Worm (Caenorhabditis elegans) whole organism, L1 larva: ENCODE data around the gene bbln-1.

Source experiments
- C04F5.9 ChIP-seq: sonication (generic microtip); optimal IDR thresholded peaks from 2 replicates; lab custom pipeline; 2016; ENCODE audit warnings: missing genetic modification characterization, missing compliant biosample characterization
- C16A3.4 ChIP-seq: fragments of 150-350 bp; optimal IDR thresholded peaks from 2 replicates; lab custom pipeline; 2014; ENCODE audit warnings: missing biosample characterization, missing genetic modification characterization
- C34B4.2 ChIP-seq: sonication (generic microtip); optimal IDR thresholded peaks from 2 replicates; lab custom pipeline; 2017; ENCODE audit warnings: mild to moderate bottlenecking, missing genetic modification characterization, missing compliant biosample characterization
- F16B12.6 ChIP-seq: fragments of 150-350 bp; optimal IDR thresholded peaks from 2 replicates; lab custom pipeline; 2014; ENCODE audit warnings: missing biosample characterization, missing genetic modification characterization
- aha-1 ChIP-seq: fragments of 150-350 bp; optimal IDR thresholded peaks from 2 replicates; lab custom pipeline; 2014; ENCODE audit warnings: missing biosample characterization, missing genetic modification characterization
- alr-1 ChIP-seq: fragments of 200-800 bp; sonication (Bioruptor generic); optimal IDR thresholded peaks from 2 replicates; lab custom pipeline; 2018; ENCODE audit warnings: borderline replicate concordance, mild to moderate bottlenecking, missing genetic modification characterization, missing compliant biosample characterization
- ama-1 ChIP-seq: fragments of 150-350 bp; optimal IDR thresholded peaks from 2 replicates; lab custom pipeline; 2014
- blmp-1 ChIP-seq: fragments of 150-350 bp; optimal IDR thresholded peaks from 2 replicates; lab custom pipeline; 2014; ENCODE audit warnings: missing biosample characterization, missing genetic modification characterization
- ceh-63 ChIP-seq: fragments of 200-800 bp; sonication (Bioruptor generic); optimal IDR thresholded peaks from 2 replicates; lab custom pipeline; 2018; ENCODE audit warnings: mild to moderate bottlenecking, missing genetic modification characterization, missing compliant biosample characterization
- ceh-8 ChIP-seq: fragments of 200-800 bp; sonication (Bioruptor generic); optimal IDR thresholded peaks from 2 replicates; lab custom pipeline; 2018; ENCODE audit warnings: mild to moderate bottlenecking, missing genetic modification characterization, moderate library complexity, missing compliant biosample characterization
- ceh-82 ChIP-seq, 3 experiments: fragments of 150-350 bp in 1 of 3; sonication (generic microtip) in 2 of 3; optimal IDR thresholded peaks; 2 replicates each; lab custom pipeline; 2014 to 2017; ENCODE audit warnings: missing biosample characterization in 3 of 3, missing genetic modification characterization in 3 of 3
- dpl-1 ChIP-seq, 3 experiments: fragments of 150-350 bp in 2 of 3; sonication (generic microtip) in 1 of 3; optimal IDR thresholded peaks; 2 replicates each; lab custom pipeline; 2014 to 2017; ENCODE audit warnings: missing biosample characterization in 3 of 3, missing genetic modification characterization in 3 of 3, missing genetic modification reagents in 3 of 3
- efl-1 ChIP-seq, 4 experiments: fragments of 150-350 bp; optimal IDR thresholded peaks in 3 of 4; peaks in 1 of 4; 1 replicate in 1 of 4; 2 replicates in 3 of 4; lab custom pipeline; 2014; ENCODE audit warnings: missing biosample characterization in 2 of 4, missing genetic modification characterization in 2 of 4, missing genetic modification reagents in 2 of 4
- egl-13 ChIP-seq: sonication (generic microtip); optimal IDR thresholded peaks from 2 replicates; lab custom pipeline; 2016; ENCODE audit warnings: missing genotype, missing genetic modification reagents, missing genetic modification characterization, missing compliant biosample characterization
- elt-2 ChIP-seq: sonication (generic microtip); optimal IDR thresholded peaks from 2 replicates; lab custom pipeline; 2016; ENCODE audit warnings: missing genetic modification characterization, mild to moderate bottlenecking, inconsistent platforms, missing compliant biosample characterization, missing genetic modification reagents
- fkh-8 ChIP-seq: sonication (generic microtip); optimal IDR thresholded peaks from 2 replicates; lab custom pipeline; 2016; ENCODE audit warnings: mild to moderate bottlenecking, missing genetic modification characterization, missing compliant biosample characterization
- grh-1 ChIP-seq: fragments of 200-800 bp; sonication (Bioruptor generic); IDR thresholded peaks from 2 replicates; pipeline ENCODE4 v1.3.6; 2022; ENCODE audit warnings: missing genetic modification reagents, missing genetic modification characterization, missing compliant biosample characterization
- hpl-2 ChIP-seq: fragments of 150-350 bp; optimal IDR thresholded peaks from 2 replicates; lab custom pipeline; 2014; ENCODE audit warnings: missing biosample characterization, missing genetic modification reagents, missing genetic modification characterization
- isw-1 ChIP-seq: fragments of 200-800 bp; sonication (Bioruptor generic); IDR thresholded peaks from 2 replicates; pipeline ENCODE4 v1.3.6; 2022; ENCODE audit warnings: missing genetic modification characterization, missing compliant biosample characterization
- lin-14 ChIP-seq: fragments of 200-800 bp; sonication (Bioruptor generic); optimal IDR thresholded peaks from 2 replicates; lab custom pipeline; 2018; ENCODE audit warnings: mild to moderate bottlenecking, missing genetic modification characterization, moderate library complexity, missing compliant biosample characterization
- lin-15B ChIP-seq: fragments of 150-350 bp; sonication (generic microtip); optimal IDR thresholded peaks from 3 replicates; lab custom pipeline; 2014; ENCODE audit warnings: missing biosample characterization, missing genetic modification characterization
- lir-3 ChIP-seq: sonication (generic microtip); optimal IDR thresholded peaks from 2 replicates; lab custom pipeline; 2016; ENCODE audit warnings: mild to moderate bottlenecking, missing genetic modification characterization, moderate library complexity, missing compliant biosample characterization; ENCODE audit not compliant: poor library complexity
- mdl-1 ChIP-seq, 2 experiments: fragments of 150-350 bp; optimal IDR thresholded peaks; 2 replicates each; lab custom pipeline; 2014 to 2017; ENCODE audit warnings: missing biosample characterization in 2 of 2, missing genetic modification characterization in 2 of 2, inconsistent platforms in 1 of 2
- nhr-12 ChIP-seq: sonication (generic microtip); optimal IDR thresholded peaks from 2 replicates; lab custom pipeline; 2017; ENCODE audit warnings: missing biosample characterization, missing genetic modification characterization
- nhr-20 ChIP-seq: sonication (generic microtip); optimal IDR thresholded peaks from 2 replicates; lab custom pipeline; 2016; ENCODE audit warnings: mild to moderate bottlenecking, missing genetic modification characterization, missing compliant biosample characterization
- nhr-237 ChIP-seq: fragments of 150-350 bp; optimal IDR thresholded peaks from 2 replicates; lab custom pipeline; 2014; ENCODE audit warnings: missing biosample characterization, missing genetic modification characterization
- nhr-47 ChIP-seq: sonication (generic microtip); optimal IDR thresholded peaks from 2 replicates; lab custom pipeline; 2016; ENCODE audit warnings: mild to moderate bottlenecking, missing genetic modification characterization, moderate library complexity, missing compliant biosample characterization
- nhr-77 ChIP-seq: fragments of 150-350 bp; optimal IDR thresholded peaks from 2 replicates; lab custom pipeline; 2014; ENCODE audit warnings: missing biosample characterization, missing genetic modification characterization
- nhr-85 ChIP-seq: sonication (generic microtip); peaks from one replicate; lab custom pipeline; 2016; ENCODE audit warnings: missing genetic modification characterization, inconsistent platforms, missing compliant biosample characterization
- nhr-90 ChIP-seq: sonication (generic microtip); optimal IDR thresholded peaks from 2 replicates; lab custom pipeline; 2016; ENCODE audit warnings: mild to moderate bottlenecking, missing genetic modification characterization, missing compliant biosample characterization; ENCODE audit not compliant: poor library complexity
- pag-3 ChIP-seq: sonication (generic microtip); optimal IDR thresholded peaks from 2 replicates; lab custom pipeline; 2017; ENCODE audit warnings: missing genetic modification characterization, mild to moderate bottlenecking, missing compliant biosample characterization, antibody characterized with exemption, borderline replicate concordance; ENCODE audit not compliant: insufficient read depth
- snu-23 ChIP-seq: sonication (generic microtip); optimal IDR thresholded peaks from 2 replicates; lab custom pipeline; 2016; ENCODE audit warnings: missing genetic modification characterization, missing compliant biosample characterization
- sox-4 ChIP-seq: sonication (generic microtip); optimal IDR thresholded peaks from 2 replicates; lab custom pipeline; 2016; ENCODE audit warnings: missing genetic modification characterization, missing compliant biosample characterization
- sup-37 ChIP-seq: fragments of 200-800 bp; sonication (Bioruptor generic); optimal IDR thresholded peaks from 2 replicates; lab custom pipeline; 2018; ENCODE audit warnings: mild to moderate bottlenecking, missing genetic modification characterization, missing compliant biosample characterization
- tlp-1 ChIP-seq: fragments of 150-350 bp; optimal IDR thresholded peaks from 2 replicates; lab custom pipeline; 2014; ENCODE audit warnings: missing biosample characterization, missing genetic modification characterization
- unc-86 ChIP-seq: sonication (generic microtip); optimal IDR thresholded peaks from 2 replicates; lab custom pipeline; 2016; ENCODE audit warnings: missing genetic modification characterization, missing compliant biosample characterization
- unc-98 ChIP-seq: fragments of 200-800 bp; sonication (Bioruptor generic); IDR thresholded peaks from 2 replicates; pipeline ENCODE4 v1.3.6; 2022; ENCODE audit warnings: missing genetic modification characterization, missing compliant biosample characterization
- zag-1 ChIP-seq: fragments of 150-350 bp; optimal IDR thresholded peaks from 2 replicates; lab custom pipeline; 2014; ENCODE audit warnings: missing biosample characterization, missing genetic modification characterization
- zip-4 ChIP-seq: fragments of 200-800 bp; sonication (Bioruptor generic); optimal IDR thresholded peaks from 2 replicates; lab custom pipeline; 2018; ENCODE audit warnings: mild to moderate bottlenecking, missing genetic modification characterization, moderate library complexity, missing compliant biosample characterization
- ztf-11 ChIP-seq, 2 experiments: sonication (generic microtip); optimal IDR thresholded peaks; 2 replicates each; lab custom pipeline; 2016 to 2017; ENCODE audit warnings: missing genetic modification characterization in 2 of 2, missing biosample characterization in 1 of 2, missing compliant biosample characterization in 1 of 2

Gene bbln-1

ce11 chrX:3145265-3145664 lies 7.0 kb downstream of the bbln-1 start, which contains the start of gene C15C7.4:
Gene C15C7.4, plus strand, starts transcription at chrX:3145565.
- TF ChIP-seq fkh-8: peak; percentile 16
- TF ChIP-seq ama-1: no peak

ce11 chrX:3141704-3142103 lies 10.6 kb downstream of the bbln-1 start:
- TF ChIP-seq elt-2 (tag; lab: Kevin White, UChicago): peak; percentile 67
- no peak for TF ChIP-seq hpl-2 (GFP tag; lab: Kevin White, UChicago)

ce11 chrX:3139516-3140301 lies 12.6 kb downstream of the bbln-1 start:
- no peak for TF ChIP-seq nhr-77
- TF ChIP-seq egl-13 (tag; lab: Kevin White, UChicago): peak; percentile 72
- no peak for TF ChIP-seq lin-14 (GFP tag; lab: Kevin White, UChicago)
- peak; percentile 58 for TF ChIP-seq fkh-8
- TF ChIP-seq nhr-47 (tag; lab: Kevin White, UChicago): peak; percentile 48

ce11 chrX:3135186-3135585 lies 17.1 kb downstream of the bbln-1 start, which contains the start of gene K10B3.1:
Gene K10B3.1, plus strand, starts transcription at chrX:3135486.
- TF ChIP-seq efl-1 (optimal IDR thresholded peaks at IDR 0.05; lab: Kevin White, UChicago) (no peak), efl-1 (GFP tag; optimal IDR thresholded peaks at IDR 0.05 in 1 of 2; lab: Kevin White, UChicago) (no peak), lir-3 (tag; lab: Kevin White, UChicago) (no peak), nhr-85 (peak; percentile 14), blmp-1 (tag; lab: Kevin White, UChicago) (peak; percentile 32)

ce11 chrX:3127626-3128142 lies 24.6 kb downstream of the bbln-1 start:
- TF ChIP-seq C34B4.2 (tag; lab: Kevin White, UChicago): no peak
- TF ChIP-seq tlp-1 (tag; lab: Kevin White, UChicago): no peak
- peak; percentile 95 for TF ChIP-seq C16A3.4 (tag; lab: Kevin White, UChicago)
- peak; percentile 61 for TF ChIP-seq pag-3 (tag; lab: Kevin White, UChicago)
- peak; percentile 76 for TF ChIP-seq ceh-8 (GFP tag; lab: Kevin White, UChicago)
- peak; percentile 77 for TF ChIP-seq isw-1 (GFP tag; lab: Robert Waterston, UW)
- TF ChIP-seq nhr-90: peak; percentile 86
- TF ChIP-seq lin-15B (tag; lab: Kevin White, UChicago): peak; percentile 17
- TF ChIP-seq unc-86: peak; percentile 91
- 0 out of 2 replicates have a peak, but pooled peaks have one; percentile 48 for TF ChIP-seq grh-1 (GFP tag; lab: Robert Waterston, UW)
- peak; percentile 88 for TF ChIP-seq nhr-237 (tag; lab: Kevin White, UChicago)
- TF ChIP-seq mdl-1 (tag; optimal IDR thresholded peaks at IDR 0.05; lab: Kevin White, UChicago): peak in 1 of 2 experiments; percentile 91
- TF ChIP-seq nhr-47 (tag; lab: Kevin White, UChicago): peak; percentile 91
- peak; percentile 4 for TF ChIP-seq C04F5.9
- no peak for TF ChIP-seq sup-37 (GFP tag; lab: Kevin White, UChicago)
- TF ChIP-seq nhr-12 (tag; lab: Kevin White, UChicago): no peak
- TF ChIP-seq ztf-11 (tag; optimal IDR thresholded peaks at IDR 0.05; lab: Kevin White, UChicago): peak in 1 of 2 experiments; percentile 80
- peak; percentile 87 for TF ChIP-seq zag-1 (tag; lab: Kevin White, UChicago)
- peak; percentile 52 to 63 (median 55) for TF ChIP-seq dpl-1 (GFP tag; optimal IDR thresholded peaks at IDR 0.05; lab: Kevin White, UChicago)
- TF ChIP-seq ceh-82 (tag; optimal IDR thresholded peaks at IDR 0.05; lab: Kevin White, UChicago): peak; percentile 86 to 92 (median 87)
- peak; percentile 27 for TF ChIP-seq sox-4 (tag; lab: Kevin White, UChicago)
- TF ChIP-seq ceh-63 (GFP tag; lab: Kevin White, UChicago): no peak
- TF ChIP-seq snu-23 (GFP tag; lab: Kevin White, UChicago): peak; percentile 98
- TF ChIP-seq lin-14 (GFP tag; lab: Kevin White, UChicago): peak; percentile 99
- peak; percentile 69 for TF ChIP-seq zip-4 (GFP tag; lab: Kevin White, UChicago)
- peak; percentile 6 for TF ChIP-seq F16B12.6 (tag; lab: Kevin White, UChicago)
- TF ChIP-seq unc-98 (GFP tag; lab: Robert Waterston, UW): no peak
- TF ChIP-seq efl-1 (optimal IDR thresholded peaks at IDR 0.05; lab: Kevin White, UChicago): peak; percentile 64 to 72
- peak; percentile 34 to 93 for TF ChIP-seq efl-1 (GFP tag; optimal IDR thresholded peaks at IDR 0.05 in 1 of 2; lab: Kevin White, UChicago)
- TF ChIP-seq nhr-20 (tag; lab: Kevin White, UChicago): peak; percentile 95
- no peak for TF ChIP-seq alr-1
- TF ChIP-seq egl-13 (tag; lab: Kevin White, UChicago): peak; percentile 86
- no peak for TF ChIP-seq aha-1 (tag; lab: Kevin White, UChicago)
